Worm (Caenorhabditis elegans) whole organism, L2 larva: ENCODE results near the gene ZK228.3.
"Not testable (repeated sequence)": the region's sequence is repeated elsewhere in the genome, so short reads cannot be mapped to it uniquely, and the experiment has no call there.

Experiments
- C34F6.9 ChIP-seq: fragments of 150-350 bp; optimal IDR thresholded peaks from 2 replicates; lab custom pipeline; 2014; ENCODE audit warnings: missing biosample characterization, missing genetic modification characterization
- R02D3.7 ChIP-seq: fragments of 150-350 bp; optimal IDR thresholded peaks from 2 replicates; lab custom pipeline; 2014; ENCODE audit warnings: missing biosample characterization, missing genetic modification characterization
- ZK546.5 ChIP-seq: sonication (generic microtip); optimal IDR thresholded peaks from 2 replicates; lab custom pipeline; 2017; ENCODE audit warnings: missing biosample characterization, missing genetic modification characterization
- alr-1 ChIP-seq: fragments of 150-350 bp; optimal IDR thresholded peaks from 2 replicates; lab custom pipeline; 2014; ENCODE audit warnings: missing biosample characterization, missing genetic modification characterization
- blmp-1 ChIP-seq: sonication (generic microtip); optimal IDR thresholded peaks from 2 replicates; lab custom pipeline; 2017; ENCODE audit warnings: missing genetic modification characterization, mild to moderate bottlenecking, missing compliant biosample characterization, antibody characterized with exemption, moderate library complexity; ENCODE audit not compliant: insufficient read depth
- ceh-82 ChIP-seq: fragments of 150-350 bp; optimal IDR thresholded peaks from 2 replicates; lab custom pipeline; 2014; ENCODE audit warnings: missing biosample characterization, missing genetic modification characterization
- crh-2 ChIP-seq: sonication (generic microtip); optimal IDR thresholded peaks from 2 replicates; lab custom pipeline; 2017; ENCODE audit warnings: missing biosample characterization, missing genetic modification characterization
- dmd-4 ChIP-seq: sonication (generic microtip); optimal IDR thresholded peaks from 2 replicates; lab custom pipeline; 2017; ENCODE audit warnings: missing biosample characterization, missing genetic modification characterization
- egl-27 ChIP-seq: sonication (generic microtip); optimal IDR thresholded peaks from 3 replicates; lab custom pipeline; 2017; ENCODE audit warnings: missing biosample characterization, missing genetic modification reagents, missing genetic modification characterization
- elt-1 ChIP-seq: fragments of 150-350 bp; optimal IDR thresholded peaks from 2 replicates; lab custom pipeline; 2014; ENCODE audit warnings: missing biosample characterization, missing genetic modification characterization
- gmeb-1 ChIP-seq: fragments of 150-350 bp; optimal IDR thresholded peaks from 2 replicates; lab custom pipeline; 2014; ENCODE audit warnings: missing biosample characterization, missing genetic modification characterization
- lin-11 ChIP-seq: fragments of 150-350 bp; sonication (generic microtip); optimal IDR thresholded peaks from 2 replicates; lab custom pipeline; 2014; ENCODE audit warnings: missing biosample characterization, missing genetic modification characterization, inconsistent platforms, mixed read lengths
- lin-39 ChIP-seq: fragments of 150-350 bp; optimal IDR thresholded peaks from 2 replicates; lab custom pipeline; 2014; ENCODE audit warnings: missing biosample characterization, missing genetic modification reagents, missing genetic modification characterization
- lsy-2 ChIP-seq, 2 experiments: fragments of 150-350 bp in 1 of 2; sonication (generic microtip) in 1 of 2; optimal IDR thresholded peaks; 2 replicates each; lab custom pipeline; 2014 to 2017; ENCODE audit warnings: missing biosample characterization in 2 of 2, missing genetic modification characterization in 2 of 2
- mab-5 ChIP-seq: fragments of 150-350 bp; optimal IDR thresholded peaks from 2 replicates; lab custom pipeline; 2014; ENCODE audit warnings: missing biosample characterization, missing genetic modification characterization
- mdl-1 ChIP-seq, 2 experiments: fragments of 150-350 bp in 1 of 2; sonication (generic microtip) in 1 of 2; optimal IDR thresholded peaks; 2 replicates each; lab custom pipeline; 2017; ENCODE audit warnings: missing biosample characterization in 2 of 2, missing genetic modification characterization in 2 of 2
- nhr-10 ChIP-seq: sonication (generic microtip); optimal IDR thresholded peaks from 2 replicates; lab custom pipeline; 2017; ENCODE audit warnings: missing biosample characterization, missing genetic modification characterization
- nhr-11 ChIP-seq: fragments of 150-350 bp; optimal IDR thresholded peaks from 2 replicates; lab custom pipeline; 2014; ENCODE audit warnings: missing biosample characterization, missing genetic modification characterization
- nhr-12 ChIP-seq: fragments of 150-350 bp; optimal IDR thresholded peaks from 2 replicates; lab custom pipeline; 2014; ENCODE audit warnings: missing biosample characterization, missing genetic modification characterization
- nhr-23 ChIP-seq: fragments of 150-350 bp; optimal IDR thresholded peaks from 2 replicates; lab custom pipeline; 2014; ENCODE audit warnings: missing biosample characterization, missing genetic modification reagents, missing genetic modification characterization
- nhr-237 ChIP-seq: fragments of 150-350 bp; optimal IDR thresholded peaks from 2 replicates; lab custom pipeline; 2014; ENCODE audit warnings: missing biosample characterization, missing genetic modification characterization
- nhr-25 ChIP-seq: fragments of 150-350 bp; sonication (generic microtip); optimal IDR thresholded peaks from 3 replicates; lab custom pipeline; 2014; ENCODE audit warnings: missing biosample characterization, missing genetic modification characterization
- nhr-6 ChIP-seq: fragments of 150-350 bp; optimal IDR thresholded peaks from 2 replicates; lab custom pipeline; 2014; ENCODE audit warnings: missing biosample characterization, missing genetic modification characterization
- peb-1 ChIP-seq: fragments of 150-350 bp; optimal IDR thresholded peaks from 2 replicates; lab custom pipeline; 2014; ENCODE audit warnings: missing biosample characterization, missing genetic modification characterization
- sem-4 ChIP-seq: fragments of 150-350 bp; optimal IDR thresholded peaks from 2 replicates; lab custom pipeline; 2014; ENCODE audit warnings: missing biosample characterization, missing genetic modification reagents, missing genetic modification characterization
- skn-1 ChIP-seq: sonication (generic microtip); optimal IDR thresholded peaks from 2 replicates; lab custom pipeline; 2017; ENCODE audit warnings: missing biosample characterization, missing genetic modification characterization
- snpc-4 ChIP-seq: fragments of 150-350 bp; optimal IDR thresholded peaks from 2 replicates; lab custom pipeline; 2014; ENCODE audit warnings: missing biosample characterization, missing genetic modification characterization
- unc-39 ChIP-seq: fragments of 150-350 bp; optimal IDR thresholded peaks from 2 replicates; lab custom pipeline; 2014; ENCODE audit warnings: missing biosample characterization, missing genetic modification characterization
- zag-1 ChIP-seq: fragments of 150-350 bp; optimal IDR thresholded peaks from 2 replicates; lab custom pipeline; 2014; ENCODE audit warnings: missing biosample characterization, missing genetic modification characterization
- ztf-1 ChIP-seq: fragments of 200-800 bp; sonication (Bioruptor generic); conservative IDR thresholded peaks from 2 replicates; pipeline ENCODE4 v1.3.6; 2022; ENCODE audit warnings: missing genetic modification characterization, missing compliant biosample characterization
- ztf-4 ChIP-seq: fragments of 150-350 bp; optimal IDR thresholded peaks from 2 replicates; lab custom pipeline; 2014; ENCODE audit warnings: missing biosample characterization, missing genetic modification characterization

The ZK228.3 gene

ce11 chrV:18444118-18444517 is 16.9 kb downstream of the ZK228.3 start, which contains the start of gene ZK228.1:
TSS of gene ZK228.1 (plus strand) at chrV:18444418.
- TF ChIP-seq nhr-25 (tag; lab: Kevin White, UChicago) (no peak), lin-11 (no peak), nhr-10 (no peak), blmp-1 (no peak), mab-5 (tag; lab: Kevin White, UChicago) (no peak), nhr-237 (no peak), egl-27 (tag; lab: Kevin White, UChicago) (no peak), mdl-1 (tag; optimal IDR thresholded peaks at IDR 0.05; lab: Kevin White, UChicago) (no peak), nhr-6 (tag; lab: Kevin White, UChicago) (no peak), snpc-4 (tag; lab: Kevin White, UChicago) (no peak), nhr-12 (tag; lab: Kevin White, UChicago) (no peak), lin-39 (tag; lab: Kevin White, UChicago) (no peak), alr-1 (tag; lab: Kevin White, UChicago) (no peak)

ce11 chrV:18439469-18439868 is 21.6 kb downstream of the ZK228.3 start, which contains the start of gene ZK262.9:
TSS of gene ZK262.9 (plus strand) at chrV:18439769.
- not testable (repeated sequence) for TF ChIP-seq peb-1 (tag; lab: Kevin White, UChicago); nhr-237; unc-39 (tag; lab: Kevin White, UChicago)

- no peak for TF ChIP-seq C34F6.9 (tag; lab: Kevin White, UChicago)
- no peak for TF ChIP-seq ceh-82 (tag; lab: Kevin White, UChicago)
- no peak for TF ChIP-seq zag-1 (tag; lab: Kevin White, UChicago)
- TF ChIP-seq sem-4 (tag; lab: Kevin White, UChicago) = no peak
- no peak for TF ChIP-seq alr-1 (tag; lab: Kevin White, UChicago)
- no peak for TF ChIP-seq elt-1
- no peak for TF ChIP-seq crh-2 (tag; lab: Kevin White, UChicago)
- no peak for TF ChIP-seq peb-1 (tag; lab: Kevin White, UChicago)
- no peak for TF ChIP-seq dmd-4 (tag; lab: Kevin White, UChicago)
- no peak for TF ChIP-seq ztf-1 (GFP tag; lab: Robert Waterston, UW)
- no peak for TF ChIP-seq gmeb-1
- no peak for TF ChIP-seq nhr-11
- no peak for TF ChIP-seq nhr-23 (tag; lab: Kevin White, UChicago)
- TF ChIP-seq R02D3.7 (tag; lab: Kevin White, UChicago) = no peak
These were observed 23.0 kb downstream of the ZK228.3 start, which contains the start of gene ZK262.8 for ce11 chrV:18438081-18438480. TSS of gene ZK262.8 (plus strand) at chrV:18438381.

- TF ChIP-seq ztf-4 (tag; lab: Kevin White, UChicago) (no peak), nhr-237 (no peak), unc-39 (tag; lab: Kevin White, UChicago) (no peak), C34F6.9 (tag; lab: Kevin White, UChicago) (no peak), ztf-1 (GFP tag; lab: Robert Waterston, UW) (no peak), lsy-2 (tag; optimal IDR thresholded peaks at IDR 0.05; lab: Kevin White, UChicago) (no peak)
These were observed 26.1 kb downstream of the ZK228.3 start, which contains the start of gene ZK262.20 for ce11 chrV:18434961-18435360. TSS of gene ZK262.20 (minus strand) at chrV:18435061.

ce11 chrV:18431450-18431849 is 29.6 kb downstream of the ZK228.3 start, which contains the start of gene srw-82:
TSS of gene srw-82 (plus strand) at chrV:18431750.
- no peak for TF ChIP-seq blmp-1

- TF ChIP-seq crh-2 (tag; lab: Kevin White, UChicago) = no peak
These were observed 30.2 kb downstream of the ZK228.3 start for ce11 chrV:18430826-18431225.

- no peak for TF ChIP-seq skn-1 (tag; lab: Kevin White, UChicago)
- no peak for TF ChIP-seq nhr-10
- no peak for TF ChIP-seq ZK546.5 (tag; lab: Kevin White, UChicago)
- no peak for TF ChIP-seq nhr-237
- TF ChIP-seq mab-5 (tag; lab: Kevin White, UChicago) = no peak
These were observed 34.8 kb downstream of the ZK228.3 start, which contains the start of gene srw-83 for ce11 chrV:18426280-18426679. TSS of gene srw-83 (plus strand) at chrV:18426580.
